Worm (Caenorhabditis elegans) whole organism, L3 larva: ENCODE measurements around the gene clec-146.

Experiments
- ZK546.5 ChIP-seq: sonication (generic microtip); optimal IDR thresholded peaks from 2 replicates; lab custom pipeline; 2017; ENCODE audit warnings: missing biosample characterization, missing genetic modification characterization
- aly-2 ChIP-seq: fragments of 150-350 bp; optimal IDR thresholded peaks from 2 replicates; lab custom pipeline; 2014; ENCODE audit warnings: missing biosample characterization, missing genetic modification characterization
- ama-1 ChIP-seq: fragments of 150-350 bp; optimal IDR thresholded peaks from 2 replicates; lab custom pipeline; 2018
- hmg-11 ChIP-seq: sonication (generic microtip); optimal IDR thresholded peaks from 2 replicates; lab custom pipeline; 2016; ENCODE audit warnings: missing genetic modification characterization, missing compliant biosample characterization
- nhr-25 ChIP-seq: sonication (generic microtip); optimal IDR thresholded peaks from 2 replicates; lab custom pipeline; 2017; ENCODE audit warnings: missing biosample characterization, missing genetic modification characterization
- pha-4 ChIP-seq: fragments of 150-350 bp; optimal IDR thresholded peaks from 2 replicates; lab custom pipeline; 2014; ENCODE audit warnings: missing biosample characterization, missing genetic modification reagents, missing genetic modification characterization
- snpc-4 ChIP-seq: fragments of 150-350 bp; optimal IDR thresholded peaks from 2 replicates; lab custom pipeline; 2014; ENCODE audit warnings: missing biosample characterization, missing genetic modification characterization
- unc-62 ChIP-seq: fragments of 150-350 bp; sonication (generic microtip); optimal IDR thresholded peaks from 4 replicates; lab custom pipeline; 2014; ENCODE audit warnings: missing biosample characterization, missing genetic modification reagents, missing genetic modification characterization

DNA sequence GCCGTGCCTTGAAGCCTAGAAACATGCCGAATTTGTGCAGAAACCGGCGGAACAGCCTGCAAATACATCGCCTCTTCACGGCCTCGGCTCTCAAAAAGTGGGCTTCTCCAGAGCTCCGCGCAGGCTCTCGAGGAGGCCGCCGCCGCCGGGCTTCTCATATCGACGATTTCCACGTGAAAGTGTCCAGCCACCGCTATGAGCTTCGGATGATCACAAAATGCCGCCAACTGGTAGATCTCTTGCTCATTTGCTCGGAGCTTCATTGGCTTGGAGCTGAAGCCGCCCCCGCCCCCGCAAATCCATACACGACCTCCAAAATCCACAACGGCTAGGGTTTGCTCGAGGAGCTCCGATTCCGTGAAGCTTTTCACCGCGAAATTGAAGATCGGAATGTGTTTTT, 33.0 kb downstream of the clec-146 start:
- TF ChIP-seq hmg-11 (tag; lab: Kevin White, UChicago), result no peak
- no peak for TF ChIP-seq pha-4 (tag; lab: Kevin White, UChicago)
- no peak for TF ChIP-seq ZK546.5 (tag; lab: Kevin White, UChicago)
- no peak for TF ChIP-seq snpc-4 (tag; lab: Kevin White, UChicago)
- TF ChIP-seq unc-62 (GFP tag; lab: Kevin White, UChicago), result no peak
- TF ChIP-seq ama-1, result no peak
- no peak for TF ChIP-seq nhr-25 (tag; lab: Kevin White, UChicago)
- TF ChIP-seq aly-2, result no peak
